Worm (Caenorhabditis elegans) whole organism, L4 larva: ENCODE data around the gene F09B9.4.

Experiments
- F26F4.8 ChIP-seq: fragments of 200-800 bp; sonication (Bioruptor generic); conservative IDR thresholded peaks from 2 replicates; pipeline ENCODE4 v1.3.6; 2022; ENCODE audit warnings: missing genetic modification characterization, missing compliant biosample characterization
- F49E8.2 ChIP-seq: sonication (generic microtip); optimal IDR thresholded peaks from 2 replicates; lab custom pipeline; 2016; ENCODE audit warnings: missing compliant biosample characterization, mild to moderate bottlenecking, missing genetic modification characterization, borderline replicate concordance
- Y105C5A.15 ChIP-seq: fragments of 200-800 bp; sonication (Bioruptor generic); IDR thresholded peaks from 2 replicates; pipeline ENCODE4 v1.3.6; 2022; ENCODE audit warnings: missing genetic modification characterization, missing compliant biosample characterization
- Y5F2A.4 ChIP-seq: fragments of 200-800 bp; sonication (Bioruptor generic); optimal IDR thresholded peaks from 2 replicates; lab custom pipeline; 2018; ENCODE audit warnings: mild to moderate bottlenecking, missing genetic modification characterization, missing compliant biosample characterization
- Y75B8A.6 ChIP-seq: fragments of 200-800 bp; sonication (Bioruptor generic); IDR thresholded peaks from 2 replicates; pipeline ENCODE4 v1.3.6; 2022; ENCODE audit warnings: missing genetic modification reagents, missing genetic modification characterization, missing compliant biosample characterization
- ZK337.2 ChIP-seq: fragments of 200-800 bp; sonication (Bioruptor generic); IDR thresholded peaks from 2 replicates; pipeline ENCODE4 v1.3.6; 2022; ENCODE audit warnings: missing genetic modification reagents, missing genetic modification characterization, missing compliant biosample characterization
- arid-1 ChIP-seq: fragments of 200-800 bp; sonication (Bioruptor generic); conservative IDR thresholded peaks from 2 replicates; pipeline ENCODE4 v1.3.6; 2022; ENCODE audit warnings: missing genetic modification reagents, missing genetic modification characterization, missing compliant biosample characterization
- ceh-32 ChIP-seq: sonication (generic microtip); optimal IDR thresholded peaks from 2 replicates; lab custom pipeline; 2016; ENCODE audit warnings: mild to moderate bottlenecking, missing genetic modification characterization, missing compliant biosample characterization; ENCODE audit not compliant: poor library complexity
- ceh-62 ChIP-seq: sonication (generic microtip); optimal IDR thresholded peaks from 2 replicates; lab custom pipeline; 2017; ENCODE audit warnings: missing biosample characterization, missing genetic modification characterization
- cey-2 ChIP-seq: sonication (generic microtip); optimal IDR thresholded peaks from 3 replicates; lab custom pipeline; 2017; ENCODE audit warnings: missing genetic modification characterization, mild to moderate bottlenecking, missing compliant biosample characterization, antibody characterized with exemption, borderline replicate concordance; ENCODE audit not compliant: insufficient read depth
- daf-16 ChIP-seq, 3 experiments: sonication (generic microtip); optimal IDR thresholded peaks; 2 replicates each; lab custom pipeline; 2016 to 2017; ENCODE audit warnings: missing genetic modification characterization in 3 of 3, missing genetic modification reagents in 3 of 3, mild to moderate bottlenecking in 2 of 3, missing compliant biosample characterization in 2 of 3, missing biosample characterization in 1 of 3, moderate library complexity in 1 of 3
- daf-19 ChIP-seq: fragments of 200-800 bp; sonication (Bioruptor generic); conservative IDR thresholded peaks from 2 replicates; pipeline ENCODE4 v1.3.6; 2022; ENCODE audit warnings: missing genetic modification characterization, missing compliant biosample characterization
- daf-8 ChIP-seq: fragments of 200-800 bp; sonication (Bioruptor generic); IDR thresholded peaks from 2 replicates; pipeline ENCODE4 v1.3.6; 2022; ENCODE audit warnings: missing genetic modification characterization, missing compliant biosample characterization
- dve-1 ChIP-seq: sonication (generic microtip); optimal IDR thresholded peaks from 2 replicates; lab custom pipeline; 2017; ENCODE audit warnings: antibody characterized with exemption, mild to moderate bottlenecking, missing genetic modification characterization, missing compliant biosample characterization; ENCODE audit not compliant: insufficient read depth
- fkh-10 ChIP-seq: fragments of 150-350 bp; optimal IDR thresholded peaks from 2 replicates; lab custom pipeline; 2014; ENCODE audit warnings: missing biosample characterization, missing genetic modification reagents, missing genetic modification characterization
- gei-8 ChIP-seq: fragments of 200-800 bp; sonication (Bioruptor generic); optimal IDR thresholded peaks from 2 replicates; lab custom pipeline; 2018; ENCODE audit warnings: mild to moderate bottlenecking, missing genetic modification characterization, missing compliant biosample characterization
- hif-1 ChIP-seq, 2 experiments: sonication (generic microtip); optimal IDR thresholded peaks; 2 replicates each; lab custom pipeline; 2016 to 2017; ENCODE audit warnings: missing compliant biosample characterization in 2 of 2, missing genetic modification characterization in 2 of 2, missing genetic modification reagents in 2 of 2, missing genotype in 2 of 2, mild to moderate bottlenecking in 1 of 2
- hlh-30 ChIP-seq: sonication (generic microtip); optimal IDR thresholded peaks from 2 replicates; lab custom pipeline; 2017; ENCODE audit warnings: antibody characterized with exemption, mild to moderate bottlenecking, missing genetic modification characterization, missing compliant biosample characterization; ENCODE audit not compliant: insufficient read depth
- lim-7 ChIP-seq: fragments of 200-800 bp; sonication (Bioruptor generic); IDR thresholded peaks from 2 replicates; pipeline ENCODE4 v1.3.6; 2022; ENCODE audit warnings: missing genetic modification characterization, missing compliant biosample characterization
- lin-1 ChIP-seq: fragments of 200-800 bp; sonication (Bioruptor generic); IDR thresholded peaks from 2 replicates; pipeline ENCODE4 v1.3.6; 2022; ENCODE audit warnings: missing genetic modification reagents, missing genetic modification characterization, missing compliant biosample characterization
- lin-13 ChIP-seq: fragments of 150-350 bp; optimal IDR thresholded peaks from 2 replicates; lab custom pipeline; 2014; ENCODE audit warnings: missing biosample characterization, missing genetic modification reagents, missing genetic modification characterization
- lin-15B ChIP-seq: fragments of 150-350 bp; sonication (generic microtip); optimal IDR thresholded peaks from 3 replicates; lab custom pipeline; 2014; ENCODE audit warnings: missing biosample characterization, missing genetic modification characterization
- lin-38 ChIP-seq: fragments of 200-800 bp; sonication (Bioruptor generic); IDR thresholded peaks from 2 replicates; pipeline ENCODE4 v1.3.6; 2022; ENCODE audit warnings: missing genetic modification reagents, missing genetic modification characterization, missing compliant biosample characterization
- lir-3 ChIP-seq: sonication (generic microtip); optimal IDR thresholded peaks from 2 replicates; lab custom pipeline; 2016; ENCODE audit warnings: mild to moderate bottlenecking, missing genetic modification characterization, missing compliant biosample characterization
- madf-5 ChIP-seq, 2 experiments: fragments of 200-800 bp; sonication (Bioruptor generic); IDR thresholded peaks; 2 replicates each; pipeline ENCODE4 v1.3.6; 2022; ENCODE audit warnings: missing compliant biosample characterization in 2 of 2, missing genetic modification characterization in 2 of 2
- madf-9 ChIP-seq: fragments of 200-800 bp; sonication (Bioruptor generic); conservative IDR thresholded peaks from 2 replicates; pipeline ENCODE4 v1.3.6; 2022; ENCODE audit warnings: missing genetic modification reagents, missing genetic modification characterization, missing compliant biosample characterization
- mes-2 ChIP-seq: sonication (generic microtip); optimal IDR thresholded peaks from 2 replicates; lab custom pipeline; 2016; ENCODE audit warnings: missing genotype, mild to moderate bottlenecking, missing genetic modification characterization, missing compliant biosample characterization; ENCODE audit not compliant: poor library complexity, severe bottlenecking
- nhr-102 ChIP-seq: sonication (generic microtip); optimal IDR thresholded peaks from 2 replicates; lab custom pipeline; 2016; ENCODE audit warnings: mild to moderate bottlenecking, missing genetic modification characterization, moderate library complexity, missing compliant biosample characterization
- nhr-48 ChIP-seq: sonication (generic microtip); optimal IDR thresholded peaks from 2 replicates; lab custom pipeline; 2016; ENCODE audit warnings: mild to moderate bottlenecking, missing genetic modification characterization, missing compliant biosample characterization
- nhr-6 ChIP-seq: fragments of 150-350 bp; optimal IDR thresholded peaks from 2 replicates; lab custom pipeline; 2014; ENCODE audit warnings: missing biosample characterization, missing genetic modification characterization
- nhr-76 ChIP-seq: fragments of 150-350 bp; optimal IDR thresholded peaks from 2 replicates; lab custom pipeline; 2014; ENCODE audit warnings: missing biosample characterization, missing genetic modification characterization
- pha-4 ChIP-seq, 2 experiments: fragments of 150-350 bp in 1 of 2; fragments of 200-800 bp in 1 of 2; sonication (Bioruptor generic) in 1 of 2; IDR thresholded peaks in 1 of 2; optimal IDR thresholded peaks in 1 of 2; 2 replicates each; pipeline versions ENCODE4 v1.3.6 to Lab custom; 2014 to 2022; ENCODE audit warnings: missing genetic modification characterization in 2 of 2, missing genetic modification reagents in 2 of 2, missing biosample characterization in 1 of 2, missing compliant biosample characterization in 1 of 2
- php-3 ChIP-seq: fragments of 200-800 bp; sonication (Bioruptor generic); IDR thresholded peaks from 2 replicates; pipeline ENCODE4 v1.3.6; 2022; ENCODE audit warnings: missing genetic modification reagents, missing genetic modification characterization, missing compliant biosample characterization
- rbr-2 ChIP-seq: sonication (generic microtip); optimal IDR thresholded peaks from 2 replicates; lab custom pipeline; 2016; ENCODE audit warnings: missing genotype, missing genetic modification characterization, missing compliant biosample characterization
- saeg-2 ChIP-seq: fragments of 200-800 bp; sonication (Bioruptor generic); IDR thresholded peaks from 2 replicates; pipeline ENCODE4 v1.3.6; 2022; ENCODE audit warnings: missing genetic modification reagents, missing genetic modification characterization, missing compliant biosample characterization
- sdz-12 ChIP-seq: fragments of 200-800 bp; sonication (Bioruptor generic); optimal IDR thresholded peaks from 2 replicates; lab custom pipeline; 2018; ENCODE audit warnings: mild to moderate bottlenecking, missing genetic modification characterization, missing compliant biosample characterization
- snpc-1.2 ChIP-seq: fragments of 200-800 bp; sonication (Bioruptor generic); IDR thresholded peaks from 2 replicates; pipeline ENCODE4 v1.3.6; 2022; ENCODE audit warnings: missing genetic modification reagents, missing genetic modification characterization, missing compliant biosample characterization
- tra-1 ChIP-seq: fragments of 200-800 bp; sonication (Bioruptor generic); IDR thresholded peaks from 2 replicates; pipeline ENCODE4 v1.3.6; 2022; ENCODE audit warnings: missing genetic modification reagents, missing genetic modification characterization, missing compliant biosample characterization
- unc-62 ChIP-seq, 3 experiments: fragments of 150-350 bp in 1 of 3; sonication (generic microtip); optimal IDR thresholded peaks in 2 of 3; peaks in 1 of 3; 1 replicate in 1 of 3; 2 replicates in 2 of 3; lab custom pipeline; 2014 to 2017; ENCODE audit warnings: missing biosample characterization in 3 of 3, missing genetic modification characterization in 3 of 3, missing genetic modification reagents in 3 of 3, missing genotype in 1 of 3
- zip-11 ChIP-seq: fragments of 200-800 bp; sonication (Bioruptor generic); IDR thresholded peaks from 2 replicates; pipeline ENCODE4 v1.3.6; 2022; ENCODE audit warnings: missing genetic modification characterization, missing compliant biosample characterization
- zip-2 ChIP-seq: fragments of 150-350 bp; optimal IDR thresholded peaks from 2 replicates; lab custom pipeline; 2014; ENCODE audit warnings: missing biosample characterization, missing genetic modification characterization
- ztf-7 ChIP-seq: fragments of 150-350 bp; optimal IDR thresholded peaks from 2 replicates; lab custom pipeline; 2014; ENCODE audit warnings: missing biosample characterization, missing genetic modification characterization

F09B9.4 gene

DNA sequence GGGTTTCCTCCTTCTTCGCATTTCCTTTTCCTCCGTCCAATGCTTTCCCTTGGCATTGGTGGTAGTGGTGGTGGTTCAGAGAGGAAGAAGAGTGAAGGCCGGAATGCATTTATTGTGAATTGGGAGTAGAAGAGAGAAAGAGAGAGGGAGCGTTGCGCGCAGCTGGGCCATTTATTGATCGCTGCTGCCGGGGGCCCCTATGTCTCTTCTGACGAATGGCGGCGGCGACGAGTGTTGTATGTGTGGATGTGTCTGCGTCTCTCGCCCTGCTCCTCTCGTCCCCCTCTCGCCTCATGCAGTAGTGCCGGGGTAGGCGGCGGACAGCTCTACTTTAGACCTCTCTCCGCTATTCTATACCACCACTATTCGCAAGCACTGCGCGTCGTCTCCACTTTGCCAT, 13.8 kb upstream of the F09B9.4 start, which contains the start of gene unc-115 (continued):
- no peak for TF ChIP-seq Y5F2A.4 (GFP tag; lab: Kevin White, UChicago)
- peak; percentile 91 for TF ChIP-seq rbr-2 (tag; lab: Kevin White, UChicago)
- no peak; the same call in 1 of the 2 replicates for TF ChIP-seq lin-1 (GFP tag; lab: Robert Waterston, UW)
- TF ChIP-seq fkh-10 = no peak
- TF ChIP-seq cey-2 (tag; lab: Kevin White, UChicago) = no peak
- TF ChIP-seq lir-3 = peak; percentile 24
- TF ChIP-seq, all 104 proteins: peak for 51

DNA sequence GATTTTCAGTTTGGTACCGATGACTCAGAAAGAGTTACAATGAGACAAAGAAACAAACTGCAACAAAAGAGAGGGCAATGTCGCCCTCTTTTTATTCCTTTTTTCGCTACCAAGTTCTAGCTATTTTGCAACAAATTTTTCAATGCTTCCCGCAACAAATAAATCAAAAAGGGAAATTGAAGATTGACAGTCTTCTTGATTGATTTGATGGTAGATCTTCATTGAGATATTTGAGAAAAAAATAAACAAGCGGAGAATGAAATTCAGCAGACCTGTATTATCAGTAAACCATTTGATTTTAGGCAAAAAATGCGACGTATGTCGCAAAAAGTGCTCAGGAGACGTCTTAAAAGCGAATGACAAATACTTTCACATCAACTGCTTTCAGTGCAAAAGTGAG, 13.2 kb upstream of the F09B9.4 start:
- TF ChIP-seq unc-62 (GFP tag; optimal IDR thresholded peaks at IDR 0.05 in 1 of 2; lab: Kevin White, UChicago) = peak in 1 of 2 experiments; percentile 98
- TF ChIP-seq unc-62 (tag; optimal IDR thresholded peaks at IDR 0.05; lab: Kevin White, UChicago) = no peak
- no peak for TF ChIP-seq lin-15B (tag; lab: Kevin White, UChicago)

DNA sequence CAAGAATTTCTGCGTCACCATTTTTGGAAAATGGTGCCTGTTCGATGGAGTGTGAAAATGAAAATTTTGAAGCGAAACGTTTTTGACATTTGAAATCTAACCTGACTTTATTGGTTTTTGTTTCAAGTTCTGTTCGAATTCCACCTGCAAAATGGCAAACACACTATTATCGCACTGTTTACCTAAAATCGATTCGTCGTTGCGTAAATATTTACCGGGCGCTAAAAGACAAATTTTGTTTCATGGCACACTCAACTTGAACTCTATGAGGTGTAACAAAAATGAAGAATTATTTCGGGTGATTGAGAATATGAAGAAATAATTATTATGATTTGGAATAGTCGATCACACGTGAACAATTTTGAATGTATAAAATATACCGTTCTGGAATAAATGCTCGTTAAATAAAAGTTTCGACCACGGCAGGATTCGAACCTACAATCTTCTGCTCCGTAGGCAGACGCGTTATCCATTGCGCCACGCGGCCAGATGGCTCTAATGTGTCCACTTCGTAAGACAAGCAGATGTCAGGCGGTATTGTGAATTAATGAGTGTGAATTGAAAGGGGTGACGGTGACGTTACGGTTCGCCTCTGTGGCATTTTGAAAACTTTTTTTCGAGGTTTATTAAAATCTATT, 12.1 kb upstream of the F09B9.4 start:
- TF ChIP-seq daf-16 (GFP tag; optimal IDR thresholded peaks at IDR 0.05; lab: Kevin White, UChicago) (peak; percentile 38 to 71), daf-16 (tag; optimal IDR thresholded peaks at IDR 0.05; lab: Kevin White, UChicago) (peak; percentile 95), pha-4 (GFP tag; IDR thresholded peaks at IDR 0.05; lab: Robert Waterston, UW) (peak; percentile 73), pha-4 (tag; optimal IDR thresholded peaks at IDR 0.05; lab: Kevin White, UChicago) (peak; percentile 63), mes-2 (peak; percentile 45), fkh-10 (no peak), hlh-30 (tag; lab: Kevin White, UChicago) (peak; percentile 38), madf-9 (GFP tag; lab: Robert Waterston, UW) (0 out of 2 replicates have a peak, but pooled peaks have one; percentile 6), lin-1 (GFP tag; lab: Robert Waterston, UW) (peak; percentile 21; the same call in 1 of the 2 replicates), sdz-12 (GFP tag; lab: Kevin White, UChicago) (no peak), php-3 (GFP tag; lab: Robert Waterston, UW) (0 out of 2 replicates have a peak, but pooled peaks have one; percentile 46), dve-1 (peak; percentile 61), ceh-32 (tag; lab: Kevin White, UChicago) (no peak), nhr-48 (tag; lab: Kevin White, UChicago) (peak; percentile 59), ZK337.2 (GFP tag; lab: Robert Waterston, UW) (no peak), hif-1 (tag; optimal IDR thresholded peaks at IDR 0.05; lab: Kevin White, UChicago) (no peak), Y5F2A.4 (GFP tag; lab: Kevin White, UChicago) (peak; percentile 5), zip-11 (GFP tag; lab: Robert Waterston, UW) (no peak), madf-5 (GFP tag; IDR thresholded peaks at IDR 0.05; lab: Robert Waterston, UW) (peak in 1 of 2 experiments; percentile 53; a peak in 1 of 4 replicates), snpc-1.2 (GFP tag; lab: Robert Waterston, UW) (peak; percentile 92), zip-2 (peak; percentile 12), gei-8 (GFP tag; lab: Kevin White, UChicago) (no peak), tra-1 (GFP tag; lab: Robert Waterston, UW) (peak; percentile 73), saeg-2 (GFP tag; lab: Robert Waterston, UW) (no peak), lim-7 (GFP tag; lab: Robert Waterston, UW) (peak; percentile 80), ceh-62 (tag; lab: Kevin White, UChicago) (no peak), nhr-6 (tag; lab: Kevin White, UChicago) (no peak), lir-3 (peak; percentile 54), F26F4.8 (GFP tag; lab: Robert Waterston, UW) (0 out of 2 replicates have a peak, but pooled peaks have one; percentile 37), nhr-76 (tag; lab: Kevin White, UChicago) (no peak), Y105C5A.15 (GFP tag; lab: Robert Waterston, UW) (no peak), F49E8.2 (tag; lab: Kevin White, UChicago) (peak; percentile 46), ztf-7 (tag; lab: Kevin White, UChicago) (no peak), arid-1 (GFP tag; lab: Robert Waterston, UW) (peak; percentile 49), nhr-102 (tag; lab: Kevin White, UChicago) (peak; percentile 41), lin-13 (GFP tag; lab: Kevin White, UChicago) (peak; percentile 21), Y75B8A.6 (GFP tag; lab: Robert Waterston, UW) (no peak), daf-8 (no peak), lin-38 (GFP tag; lab: Robert Waterston, UW) (peak; percentile 61), daf-19 (GFP tag; lab: Robert Waterston, UW) (peak; percentile 36; the same call in 1 of the 2 replicates)
